Worm (Caenorhabditis elegans) whole organism, L1 larva: ENCODE data around the gene F10E9.1.

Source experiments
- C04F5.9 ChIP-seq: sonication (generic microtip); optimal IDR thresholded peaks from 2 replicates; lab custom pipeline; 2016; ENCODE audit warnings: missing genetic modification characterization, missing compliant biosample characterization
- C16A3.4 ChIP-seq: fragments of 150-350 bp; optimal IDR thresholded peaks from 2 replicates; lab custom pipeline; 2014; ENCODE audit warnings: missing biosample characterization, missing genetic modification characterization
- F16B12.6 ChIP-seq: fragments of 150-350 bp; optimal IDR thresholded peaks from 2 replicates; lab custom pipeline; 2014; ENCODE audit warnings: missing biosample characterization, missing genetic modification characterization
- blmp-1 ChIP-seq: fragments of 150-350 bp; optimal IDR thresholded peaks from 2 replicates; lab custom pipeline; 2014; ENCODE audit warnings: missing biosample characterization, missing genetic modification characterization
- ceh-82 ChIP-seq, 3 experiments: fragments of 150-350 bp in 1 of 3; sonication (generic microtip) in 2 of 3; optimal IDR thresholded peaks; 2 replicates each; lab custom pipeline; 2014 to 2017; ENCODE audit warnings: missing biosample characterization in 3 of 3, missing genetic modification characterization in 3 of 3
- dsc-1 ChIP-seq: sonication (generic microtip); optimal IDR thresholded peaks from 2 replicates; lab custom pipeline; 2016; ENCODE audit warnings: mild to moderate bottlenecking, missing genetic modification characterization, missing compliant biosample characterization
- efl-1 ChIP-seq, 4 experiments: fragments of 150-350 bp; optimal IDR thresholded peaks in 3 of 4; peaks in 1 of 4; 1 replicate in 1 of 4; 2 replicates in 3 of 4; lab custom pipeline; 2014; ENCODE audit warnings: missing biosample characterization in 2 of 4, missing genetic modification characterization in 2 of 4, missing genetic modification reagents in 2 of 4
- egl-13 ChIP-seq: sonication (generic microtip); optimal IDR thresholded peaks from 2 replicates; lab custom pipeline; 2016; ENCODE audit warnings: missing genotype, missing genetic modification reagents, missing genetic modification characterization, missing compliant biosample characterization
- egl-27 ChIP-seq, 2 experiments: fragments of 150-350 bp in 1 of 2; sonication (generic microtip); optimal IDR thresholded peaks; 3 replicates each; lab custom pipeline; 2017 to 2018; ENCODE audit warnings: missing biosample characterization in 2 of 2, missing genetic modification characterization in 2 of 2, missing genetic modification reagents in 2 of 2
- elt-2 ChIP-seq: sonication (generic microtip); optimal IDR thresholded peaks from 2 replicates; lab custom pipeline; 2016; ENCODE audit warnings: missing genetic modification characterization, mild to moderate bottlenecking, inconsistent platforms, missing compliant biosample characterization, missing genetic modification reagents
- fkh-10 ChIP-seq: sonication (generic microtip); optimal IDR thresholded peaks from 2 replicates; lab custom pipeline; 2017; ENCODE audit warnings: missing biosample characterization, missing genetic modification reagents, missing genetic modification characterization
- fkh-4 ChIP-seq: sonication (generic microtip); optimal IDR thresholded peaks from 2 replicates; lab custom pipeline; 2016; ENCODE audit warnings: missing compliant biosample characterization, missing genetic modification characterization, borderline replicate concordance
- grh-1 ChIP-seq: fragments of 200-800 bp; sonication (Bioruptor generic); IDR thresholded peaks from 2 replicates; pipeline ENCODE4 v1.3.6; 2022; ENCODE audit warnings: missing genetic modification reagents, missing genetic modification characterization, missing compliant biosample characterization
- lin-13 ChIP-seq: fragments of 150-350 bp; optimal IDR thresholded peaks from 2 replicates; lab custom pipeline; 2014; ENCODE audit warnings: missing biosample characterization, missing genetic modification reagents, missing genetic modification characterization
- lin-39 ChIP-seq: fragments of 150-350 bp; optimal IDR thresholded peaks from 2 replicates; lab custom pipeline; 2014; ENCODE audit warnings: missing biosample characterization, missing genetic modification reagents, missing genetic modification characterization
- lir-3 ChIP-seq: sonication (generic microtip); optimal IDR thresholded peaks from 2 replicates; lab custom pipeline; 2016; ENCODE audit warnings: mild to moderate bottlenecking, missing genetic modification characterization, moderate library complexity, missing compliant biosample characterization; ENCODE audit not compliant: poor library complexity
- lsy-2 ChIP-seq, 2 experiments: fragments of 150-350 bp; optimal IDR thresholded peaks; 2 replicates each; lab custom pipeline; 2014; ENCODE audit warnings: missing biosample characterization in 2 of 2, missing genetic modification characterization in 2 of 2
- mep-1 ChIP-seq: fragments of 150-350 bp; optimal IDR thresholded peaks from 2 replicates; lab custom pipeline; 2014; ENCODE audit warnings: missing biosample characterization, missing genetic modification characterization
- nhr-12 ChIP-seq: sonication (generic microtip); optimal IDR thresholded peaks from 2 replicates; lab custom pipeline; 2017; ENCODE audit warnings: missing biosample characterization, missing genetic modification characterization
- nhr-19 ChIP-seq: fragments of 200-800 bp; sonication (Bioruptor generic); conservative IDR thresholded peaks from 2 replicates; pipeline ENCODE4 v1.3.6; 2022; ENCODE audit warnings: missing genetic modification characterization, missing compliant biosample characterization
- nhr-71 ChIP-seq: sonication (generic microtip); optimal IDR thresholded peaks from 2 replicates; lab custom pipeline; 2016; ENCODE audit warnings: mild to moderate bottlenecking, missing genetic modification characterization, moderate library complexity, missing compliant biosample characterization
- nhr-76 ChIP-seq: sonication (generic microtip); optimal IDR thresholded peaks from 2 replicates; lab custom pipeline; 2017; ENCODE audit warnings: missing biosample characterization, missing genetic modification characterization
- nhr-85 ChIP-seq: sonication (generic microtip); peaks from one replicate; lab custom pipeline; 2016; ENCODE audit warnings: missing genetic modification characterization, inconsistent platforms, missing compliant biosample characterization
- nhr-90 ChIP-seq: sonication (generic microtip); optimal IDR thresholded peaks from 2 replicates; lab custom pipeline; 2016; ENCODE audit warnings: mild to moderate bottlenecking, missing genetic modification characterization, missing compliant biosample characterization; ENCODE audit not compliant: poor library complexity
- pax-3 ChIP-seq: fragments of 200-800 bp; sonication (Bioruptor generic); optimal IDR thresholded peaks from 2 replicates; lab custom pipeline; 2018; ENCODE audit warnings: mild to moderate bottlenecking, missing genetic modification characterization, moderate library complexity, missing compliant biosample characterization
- snpc-4 ChIP-seq: fragments of 150-350 bp; optimal IDR thresholded peaks from 2 replicates; lab custom pipeline; 2014; ENCODE audit warnings: missing biosample characterization, missing genetic modification characterization
- tbx-2 ChIP-seq: sonication (generic microtip); optimal IDR thresholded peaks from 2 replicates; lab custom pipeline; 2016; ENCODE audit warnings: missing genetic modification characterization, missing compliant biosample characterization
- zag-1 ChIP-seq: fragments of 150-350 bp; optimal IDR thresholded peaks from 2 replicates; lab custom pipeline; 2014; ENCODE audit warnings: missing biosample characterization, missing genetic modification characterization
- ztf-4 ChIP-seq: fragments of 150-350 bp; optimal IDR thresholded peaks from 2 replicates; lab custom pipeline; 2014; ENCODE audit warnings: missing biosample characterization, missing genetic modification characterization

Gene F10E9.1

DNA sequence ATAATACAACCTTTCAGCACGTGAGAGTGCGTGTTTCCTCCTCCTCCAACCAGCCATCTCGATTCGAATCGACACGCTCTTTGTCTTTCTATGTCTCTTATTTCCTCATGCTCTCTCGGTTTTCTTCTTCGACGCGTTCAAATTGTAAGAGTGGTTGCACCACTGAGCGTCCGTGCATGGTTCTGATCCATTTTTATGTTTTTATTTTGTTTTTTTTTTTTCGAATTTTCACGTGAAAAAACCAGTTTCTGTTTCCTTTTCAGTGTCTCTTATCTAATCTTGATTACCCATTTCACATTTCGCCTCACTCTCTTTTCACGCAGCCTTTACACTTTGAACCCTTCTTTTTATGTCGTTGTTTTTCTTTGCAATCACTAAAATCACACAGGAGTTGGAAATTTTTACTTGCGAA lies 47.9 kb downstream of the F10E9.1 start (continued):
- no peak for TF ChIP-seq C16A3.4 (tag; lab: Kevin White, UChicago)
- TF ChIP-seq ceh-82 (tag; optimal IDR thresholded peaks at IDR 0.05; lab: Kevin White, UChicago), result peak in 1 of 3 experiments; percentile 8
- TF ChIP-seq F16B12.6 (tag; lab: Kevin White, UChicago), result no peak
- no peak for TF ChIP-seq zag-1 (tag; lab: Kevin White, UChicago)
- TF ChIP-seq lin-39 (tag; lab: Kevin White, UChicago), result no peak
- TF ChIP-seq pax-3 (tag; lab: Kevin White, UChicago), result no peak
- TF ChIP-seq ztf-4 (tag; lab: Kevin White, UChicago), result no peak
- TF ChIP-seq egl-27 (tag; optimal IDR thresholded peaks at IDR 0.05; lab: Kevin White, UChicago), result no peak
- TF ChIP-seq lsy-2 (tag; optimal IDR thresholded peaks at IDR 0.05; lab: Kevin White, UChicago), result peak; percentile 7 to 27
- TF ChIP-seq nhr-71, result peak; percentile 56
- peak; percentile 72 for TF ChIP-seq grh-1 (GFP tag; lab: Robert Waterston, UW)
- peak; percentile 46 for TF ChIP-seq elt-2
- no peak for TF ChIP-seq lin-13
- peak; percentile 13 for TF ChIP-seq tbx-2 (tag; lab: Kevin White, UChicago)
- TF ChIP-seq fkh-10, result no peak
- TF ChIP-seq mep-1 (tag; lab: Kevin White, UChicago), result peak; percentile 16
- TF ChIP-seq C04F5.9, result no peak
- no peak; the same call in 1 of the 2 replicates for TF ChIP-seq nhr-19
- TF ChIP-seq lir-3 (tag; lab: Kevin White, UChicago), result no peak
- no peak for TF ChIP-seq nhr-12 (tag; lab: Kevin White, UChicago)
- no peak for TF ChIP-seq snpc-4 (tag; lab: Kevin White, UChicago)
- no peak for TF ChIP-seq egl-13 (tag; lab: Kevin White, UChicago)
- TF ChIP-seq nhr-90 (tag; lab: Kevin White, UChicago), result peak; percentile 40
- no peak for TF ChIP-seq nhr-76 (tag; lab: Kevin White, UChicago)

DNA sequence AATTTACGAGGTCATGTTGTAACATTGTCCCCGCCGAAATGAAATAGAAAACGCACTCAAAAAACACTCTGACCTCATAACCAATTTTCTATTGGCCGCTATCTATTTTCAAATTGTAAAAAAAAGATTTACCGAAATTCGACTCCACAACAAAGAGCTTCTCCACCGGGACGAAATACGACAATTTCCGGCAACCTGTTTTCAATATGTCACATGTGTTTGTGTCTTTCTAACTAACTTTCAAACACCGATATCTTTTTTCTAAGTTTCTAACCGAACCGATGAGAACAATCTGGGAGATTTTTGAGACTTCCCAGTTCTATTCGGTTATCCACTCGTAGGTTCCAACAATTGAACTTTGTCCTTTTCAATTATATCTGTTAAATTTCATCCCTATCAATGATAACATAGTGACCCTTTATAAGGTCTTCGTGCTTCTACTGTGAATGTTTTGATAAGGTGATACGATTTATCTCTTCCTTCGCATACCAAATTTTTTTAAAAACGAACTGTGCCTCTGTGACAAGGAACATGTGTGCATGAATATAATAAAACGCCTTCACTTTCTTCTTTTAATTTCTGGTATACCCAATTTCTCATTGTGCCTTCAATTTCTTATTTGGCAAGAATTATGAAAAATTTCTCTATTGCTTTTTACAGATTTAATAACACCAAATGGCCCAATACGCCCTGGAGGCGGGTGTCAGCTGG lies 48.8 kb downstream of the F10E9.1 start, which contains the start of gene lmbr-1:
TSS of gene lmbr-1 (plus strand) at position 661 of the 711 bp plus-strand sequence.
- no peak for TF ChIP-seq efl-1 (optimal IDR thresholded peaks at IDR 0.05; lab: Kevin White, UChicago)
- peak in 1 of 2 experiments; percentile 46 for TF ChIP-seq efl-1 (GFP tag; optimal IDR thresholded peaks at IDR 0.05 in 1 of 2; lab: Kevin White, UChicago)
- TF ChIP-seq dsc-1, result peak; percentile 93
- peak; percentile 58 for TF ChIP-seq fkh-4
- peak; percentile 25 for TF ChIP-seq blmp-1 (tag; lab: Kevin White, UChicago)
- TF ChIP-seq nhr-85 (tag; lab: Kevin White, UChicago), result peak; percentile 13
- TF ChIP-seq lsy-2 (tag; optimal IDR thresholded peaks at IDR 0.05; lab: Kevin White, UChicago), result no peak
- TF ChIP-seq, all 84 proteins: peak for 5
